Worm (Caenorhabditis elegans): Measurements from ENCODE around the gene C16C8.11.

ce11 chrII:3500373-3500772 is 46.9 kb downstream of the C16C8.11 start:
- TF ChIP-seq tra-4 (tag; optimal IDR thresholded peaks at IDR 0.05): no peak
- no peak for TF ChIP-seq hnd-1 (tag; optimal IDR thresholded peaks at IDR 0.05)
- TF ChIP-seq ets-7 (tag; optimal IDR thresholded peaks at IDR 0.05): no peak
- TF ChIP-seq sea-1 (GFP tag; conservative IDR thresholded peaks at IDR 0.05): no peak
- TF ChIP-seq tbx-11 (GFP tag; IDR thresholded peaks at IDR 0.05): no peak
- TF ChIP-seq flt-1 (GFP tag; IDR thresholded peaks at IDR 0.05): no peak
- TF ChIP-seq B0310.2 (tag; optimal IDR thresholded peaks at IDR 0.05): no peak
- no peak for TF ChIP-seq hmbx-1 (tag; optimal IDR thresholded peaks at IDR 0.05)
- TF ChIP-seq ama-1 (optimal IDR thresholded peaks at IDR 0.05): no peak
- TF ChIP-seq pes-1 (GFP tag; IDR thresholded peaks at IDR 0.05): no peak
- TF ChIP-seq aly-1 (tag; optimal IDR thresholded peaks at IDR 0.05): no peak

All from whole organism, early embryonic.